Worm (Caenorhabditis elegans) whole organism, L4 larva: ENCODE data around the gene nhr-156.
A peak's percentile ranks its signal among the peaks of the same experiment; 100 is the strongest.

Experiments
- F26F4.8 ChIP-seq: fragments of 200-800 bp; sonication (Bioruptor generic); conservative IDR thresholded peaks from 2 replicates; pipeline ENCODE4 v1.3.6; 2022; ENCODE audit warnings: missing genetic modification characterization, missing compliant biosample characterization
- T26A8.4 ChIP-seq: fragments of 200-800 bp; sonication (Bioruptor generic); IDR thresholded peaks from 2 replicates; pipeline ENCODE4 v1.3.6; 2022; ENCODE audit warnings: missing genetic modification characterization, missing compliant biosample characterization
- Y48G9A.11 ChIP-seq: fragments of 200-800 bp; sonication (Bioruptor generic); IDR thresholded peaks from 2 replicates; pipeline ENCODE4 v1.3.6; 2022; ENCODE audit warnings: missing genetic modification reagents, missing genetic modification characterization, missing compliant biosample characterization
- Y5F2A.4 ChIP-seq: fragments of 200-800 bp; sonication (Bioruptor generic); optimal IDR thresholded peaks from 2 replicates; lab custom pipeline; 2018; ENCODE audit warnings: mild to moderate bottlenecking, missing genetic modification characterization, missing compliant biosample characterization
- Y75B8A.6 ChIP-seq: fragments of 200-800 bp; sonication (Bioruptor generic); IDR thresholded peaks from 2 replicates; pipeline ENCODE4 v1.3.6; 2022; ENCODE audit warnings: missing genetic modification reagents, missing genetic modification characterization, missing compliant biosample characterization
- ZK546.5 ChIP-seq, 2 experiments: sonication (generic microtip); optimal IDR thresholded peaks; 2 replicates each; lab custom pipeline; 2017; ENCODE audit warnings: missing biosample characterization in 2 of 2, missing genetic modification characterization in 2 of 2
- ceh-20 ChIP-seq: fragments of 200-800 bp; sonication (Bioruptor generic); IDR thresholded peaks from 2 replicates; pipeline ENCODE4 v1.3.6; 2022; ENCODE audit warnings: missing genetic modification reagents, missing genetic modification characterization, missing compliant biosample characterization
- ceh-28 ChIP-seq: fragments of 150-350 bp; optimal IDR thresholded peaks from 2 replicates; lab custom pipeline; 2014; ENCODE audit warnings: missing biosample characterization, missing genetic modification reagents, missing genetic modification characterization
- ceh-82 ChIP-seq: sonication (generic microtip); optimal IDR thresholded peaks from 2 replicates; lab custom pipeline; 2017; ENCODE audit warnings: missing biosample characterization, missing genetic modification characterization
- ces-1 ChIP-seq: fragments of 150-350 bp; sonication (generic microtip); optimal IDR thresholded peaks from 4 replicates; lab custom pipeline; 2014; ENCODE audit warnings: missing biosample characterization, missing genetic modification reagents, missing genetic modification characterization
- daf-16 ChIP-seq, 3 experiments: sonication (generic microtip); optimal IDR thresholded peaks; 2 replicates each; lab custom pipeline; 2016 to 2017; ENCODE audit warnings: missing genetic modification characterization in 3 of 3, missing genetic modification reagents in 3 of 3, mild to moderate bottlenecking in 2 of 3, missing compliant biosample characterization in 2 of 3, missing biosample characterization in 1 of 3, moderate library complexity in 1 of 3
- dmd-6 ChIP-seq: fragments of 200-800 bp; sonication (Bioruptor generic); IDR thresholded peaks from 2 replicates; pipeline ENCODE4 v1.3.6; 2022; ENCODE audit warnings: missing genetic modification reagents, missing genetic modification characterization, missing compliant biosample characterization
- duxl-1 ChIP-seq: sonication (generic microtip); optimal IDR thresholded peaks from 2 replicates; lab custom pipeline; 2016; ENCODE audit warnings: mild to moderate bottlenecking, missing genetic modification characterization, moderate library complexity, missing compliant biosample characterization; ENCODE audit not compliant: poor library complexity
- fkh-10 ChIP-seq: fragments of 150-350 bp; optimal IDR thresholded peaks from 2 replicates; lab custom pipeline; 2014; ENCODE audit warnings: missing biosample characterization, missing genetic modification reagents, missing genetic modification characterization
- hlh-11 ChIP-seq: fragments of 200-800 bp; sonication (Bioruptor generic); optimal IDR thresholded peaks from 2 replicates; lab custom pipeline; 2018; ENCODE audit warnings: mild to moderate bottlenecking, missing genetic modification characterization, missing compliant biosample characterization
- hmg-1.1 ChIP-seq: fragments of 200-800 bp; sonication (Bioruptor generic); IDR thresholded peaks from 2 replicates; pipeline ENCODE4 v1.3.6; 2022; ENCODE audit warnings: missing genetic modification reagents, missing genetic modification characterization, missing compliant biosample characterization
- jun-1 ChIP-seq: fragments of 150-350 bp; optimal IDR thresholded peaks from 2 replicates; lab custom pipeline; 2014; ENCODE audit warnings: missing biosample characterization, missing genetic modification reagents, missing genetic modification characterization
- lin-29 ChIP-seq: fragments of 200-800 bp; sonication (Bioruptor generic); IDR thresholded peaks from 2 replicates; pipeline ENCODE4 v1.3.6; 2022; ENCODE audit warnings: missing genetic modification reagents, missing genetic modification characterization, missing compliant biosample characterization
- lin-38 ChIP-seq: fragments of 200-800 bp; sonication (Bioruptor generic); IDR thresholded peaks from 2 replicates; pipeline ENCODE4 v1.3.6; 2022; ENCODE audit warnings: missing genetic modification reagents, missing genetic modification characterization, missing compliant biosample characterization
- lin-39 ChIP-seq: fragments of 150-350 bp; optimal IDR thresholded peaks from 2 replicates; lab custom pipeline; 2014; ENCODE audit warnings: missing biosample characterization, missing genetic modification reagents, missing genetic modification characterization
- lir-3 ChIP-seq: sonication (generic microtip); optimal IDR thresholded peaks from 2 replicates; lab custom pipeline; 2016; ENCODE audit warnings: mild to moderate bottlenecking, missing genetic modification characterization, missing compliant biosample characterization
- madf-5 ChIP-seq, 2 experiments: fragments of 200-800 bp; sonication (Bioruptor generic); IDR thresholded peaks; 2 replicates each; pipeline ENCODE4 v1.3.6; 2022; ENCODE audit warnings: missing compliant biosample characterization in 2 of 2, missing genetic modification characterization in 2 of 2
- mdl-1 ChIP-seq, 2 experiments: fragments of 150-350 bp in 1 of 2; sonication (generic microtip) in 1 of 2; optimal IDR thresholded peaks; 2 replicates each; lab custom pipeline; 2014 to 2017; ENCODE audit warnings: missing biosample characterization in 2 of 2, missing genetic modification characterization in 2 of 2
- mxl-3 ChIP-seq: fragments of 200-800 bp; sonication (Bioruptor generic); optimal IDR thresholded peaks from 2 replicates; lab custom pipeline; 2018; ENCODE audit warnings: mild to moderate bottlenecking, missing genetic modification characterization, missing compliant biosample characterization
- nhr-11 ChIP-seq: fragments of 150-350 bp; optimal IDR thresholded peaks from 2 replicates; lab custom pipeline; 2014; ENCODE audit warnings: missing biosample characterization, missing genetic modification characterization
- nhr-237 ChIP-seq: sonication (generic microtip); optimal IDR thresholded peaks from 2 replicates; lab custom pipeline; 2017; ENCODE audit warnings: missing biosample characterization, missing genetic modification characterization
- nhr-25 ChIP-seq: sonication (generic microtip); optimal IDR thresholded peaks from 2 replicates; lab custom pipeline; 2017; ENCODE audit warnings: missing genetic modification characterization, mild to moderate bottlenecking, missing compliant biosample characterization, antibody characterized with exemption, moderate library complexity, borderline replicate concordance; ENCODE audit not compliant: insufficient read depth
- nhr-28 ChIP-seq: fragments of 150-350 bp; optimal IDR thresholded peaks from 2 replicates; lab custom pipeline; 2014; ENCODE audit warnings: missing biosample characterization, missing genetic modification characterization
- nhr-41 ChIP-seq: fragments of 200-800 bp; sonication (Bioruptor generic); IDR thresholded peaks from 2 replicates; pipeline ENCODE4 v1.3.6; 2022; ENCODE audit warnings: missing genetic modification reagents, missing genetic modification characterization, missing compliant biosample characterization
- nhr-48 ChIP-seq: sonication (generic microtip); optimal IDR thresholded peaks from 2 replicates; lab custom pipeline; 2016; ENCODE audit warnings: mild to moderate bottlenecking, missing genetic modification characterization, missing compliant biosample characterization
- nhr-6 ChIP-seq: fragments of 150-350 bp; optimal IDR thresholded peaks from 2 replicates; lab custom pipeline; 2014; ENCODE audit warnings: missing biosample characterization, missing genetic modification characterization
- nhr-77 ChIP-seq: fragments of 150-350 bp; optimal IDR thresholded peaks from 2 replicates; lab custom pipeline; 2014; ENCODE audit warnings: missing biosample characterization, missing genetic modification characterization
- pha-4 ChIP-seq, 2 experiments: fragments of 150-350 bp in 1 of 2; fragments of 200-800 bp in 1 of 2; sonication (Bioruptor generic) in 1 of 2; IDR thresholded peaks in 1 of 2; optimal IDR thresholded peaks in 1 of 2; 2 replicates each; pipeline versions ENCODE4 v1.3.6 to Lab custom; 2014 to 2022; ENCODE audit warnings: missing genetic modification characterization in 2 of 2, missing genetic modification reagents in 2 of 2, missing biosample characterization in 1 of 2, missing compliant biosample characterization in 1 of 2
- php-3 ChIP-seq: fragments of 200-800 bp; sonication (Bioruptor generic); IDR thresholded peaks from 2 replicates; pipeline ENCODE4 v1.3.6; 2022; ENCODE audit warnings: missing genetic modification reagents, missing genetic modification characterization, missing compliant biosample characterization
- set-16 ChIP-seq: fragments of 200-800 bp; sonication (Bioruptor generic); IDR thresholded peaks from 2 replicates; pipeline ENCODE4 v1.3.6; 2022; ENCODE audit warnings: missing genetic modification reagents, missing genetic modification characterization, missing compliant biosample characterization
- skn-1 ChIP-seq: fragments of 150-350 bp; optimal IDR thresholded peaks from 2 replicates; lab custom pipeline; 2014; ENCODE audit warnings: missing biosample characterization, missing genetic modification characterization
- spr-3 ChIP-seq: fragments of 200-800 bp; sonication (Bioruptor generic); optimal IDR thresholded peaks from 2 replicates; lab custom pipeline; 2018; ENCODE audit warnings: mild to moderate bottlenecking, missing genetic modification characterization, missing compliant biosample characterization
- unc-62 ChIP-seq, 3 experiments: fragments of 150-350 bp in 1 of 3; sonication (generic microtip); optimal IDR thresholded peaks in 2 of 3; peaks in 1 of 3; 1 replicate in 1 of 3; 2 replicates in 2 of 3; lab custom pipeline; 2014 to 2017; ENCODE audit warnings: missing biosample characterization in 3 of 3, missing genetic modification characterization in 3 of 3, missing genetic modification reagents in 3 of 3, missing genotype in 1 of 3
- zfp-3 ChIP-seq: fragments of 200-800 bp; sonication (Bioruptor generic); conservative IDR thresholded peaks from 2 replicates; pipeline ENCODE4 v1.3.6; 2022; ENCODE audit warnings: missing genetic modification reagents, missing genetic modification characterization, missing compliant biosample characterization

The nhr-156 gene

ce11 chrV:3919289-3919688 lies 13.4 kb downstream of the nhr-156 start, which contains the start of gene srx-66:
TSS of gene srx-66 (plus strand) at chrV:3919589.
- TF ChIP-seq hmg-1.1 (GFP tag; lab: Robert Waterston, UW): no peak
- TF ChIP-seq ZK546.5 (tag; optimal IDR thresholded peaks at IDR 0.05; lab: Kevin White, UChicago): no peak
- TF ChIP-seq lin-38 (GFP tag; lab: Robert Waterston, UW): no peak
- no peak for TF ChIP-seq unc-62 (GFP tag; optimal IDR thresholded peaks at IDR 0.05 in 1 of 2; lab: Kevin White, UChicago)
- no peak for TF ChIP-seq unc-62 (tag; optimal IDR thresholded peaks at IDR 0.05; lab: Kevin White, UChicago)
- TF ChIP-seq nhr-77: no peak
- no peak for TF ChIP-seq ceh-20
- no peak for TF ChIP-seq Y48G9A.11 (GFP tag; lab: Robert Waterston, UW)
- no peak for TF ChIP-seq spr-3 (GFP tag; lab: Kevin White, UChicago)
- TF ChIP-seq duxl-1 (tag; lab: Kevin White, UChicago): no peak
- no peak for TF ChIP-seq daf-16 (GFP tag; optimal IDR thresholded peaks at IDR 0.05; lab: Kevin White, UChicago)
- no peak for TF ChIP-seq daf-16 (tag; optimal IDR thresholded peaks at IDR 0.05; lab: Kevin White, UChicago)
- no peak for TF ChIP-seq skn-1
- TF ChIP-seq lin-39 (tag; lab: Kevin White, UChicago): no peak
- no peak for TF ChIP-seq jun-1 (tag; lab: Kevin White, UChicago)
- no peak for TF ChIP-seq ceh-28 (tag; lab: Kevin White, UChicago)
- no peak for TF ChIP-seq nhr-28 (tag; lab: Kevin White, UChicago)
- no peak for TF ChIP-seq pha-4 (GFP tag; IDR thresholded peaks at IDR 0.05; lab: Robert Waterston, UW)
- no peak for TF ChIP-seq pha-4 (tag; optimal IDR thresholded peaks at IDR 0.05; lab: Kevin White, UChicago)
- no peak for TF ChIP-seq nhr-48 (tag; lab: Kevin White, UChicago)
- no peak for TF ChIP-seq set-16
- no peak for TF ChIP-seq zfp-3 (GFP tag; lab: Robert Waterston, UW)
- TF ChIP-seq, all 104 proteins: peak for 0

ce11 chrV:3921635-3922034 lies 15.7 kb downstream of the nhr-156 start, which contains the start of gene srx-65:
TSS of gene srx-65 (plus strand) at chrV:3921935.
- TF ChIP-seq T26A8.4: no peak
- no peak for TF ChIP-seq F26F4.8 (GFP tag; lab: Robert Waterston, UW)

- TF ChIP-seq unc-62 (GFP tag; optimal IDR thresholded peaks at IDR 0.05 in 1 of 2; lab: Kevin White, UChicago): peak in 1 of 2 experiments; percentile 97
- no peak for TF ChIP-seq unc-62 (tag; optimal IDR thresholded peaks at IDR 0.05; lab: Kevin White, UChicago)
- TF ChIP-seq ces-1 (GFP tag; lab: Kevin White, UChicago): no peak
- no peak for TF ChIP-seq lin-39 (tag; lab: Kevin White, UChicago)
These were observed 16.6 kb downstream of the nhr-156 start for ce11 chrV:3922547-3922946.

DNA sequence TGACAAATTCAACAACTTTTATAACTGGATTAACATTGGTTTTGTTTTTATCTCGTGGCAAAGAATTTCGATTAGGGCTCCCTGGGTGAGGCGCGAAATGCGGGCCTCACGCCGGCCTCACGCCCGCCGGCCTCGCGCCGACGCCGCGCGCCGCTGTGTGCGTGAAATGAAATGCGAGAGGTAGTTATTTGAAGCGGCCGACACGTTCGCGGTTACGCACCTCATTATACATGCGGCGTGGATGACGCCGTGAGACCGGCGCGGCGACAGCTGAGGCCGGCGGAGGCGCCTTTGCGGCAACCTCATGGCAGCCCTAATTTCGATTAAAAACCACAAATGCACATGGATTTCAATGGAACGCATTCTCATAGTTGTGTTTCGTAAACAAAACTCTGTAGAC lies 21.6 kb downstream of the nhr-156 start:
- peak; percentile 92 for TF ChIP-seq set-16
- 0 out of 4 replicates have a peak, but pooled peaks of 1 of the 2 experiments have one; percentile 8 for TF ChIP-seq madf-5 (GFP tag; IDR thresholded peaks at IDR 0.05; lab: Robert Waterston, UW)
- TF ChIP-seq fkh-10 (GFP tag; lab: Kevin White, UChicago): no peak

DNA sequence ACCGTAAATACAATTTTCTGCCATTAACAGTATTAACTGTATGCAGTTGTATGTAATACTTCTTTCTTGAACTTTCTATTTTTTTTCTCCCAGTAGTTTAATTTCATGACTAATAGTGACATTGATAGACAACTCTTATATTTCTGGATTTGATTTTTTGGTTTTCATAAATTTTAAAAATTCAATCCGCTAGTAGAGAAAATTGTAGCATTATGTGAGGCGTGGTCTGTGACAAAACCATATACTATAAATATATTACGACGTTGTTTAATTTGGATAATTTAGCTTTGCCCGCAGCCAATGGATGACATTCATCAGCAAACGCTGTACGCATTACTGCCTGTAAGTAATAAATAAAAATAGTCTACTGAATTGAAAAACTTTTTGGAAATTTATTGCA lies 23.2 kb downstream of the nhr-156 start, which contains the start of gene srx-64:
Gene srx-64 (plus strand): TSS at position 301 of the 400 bp plus-strand sequence.
- no peak for TF ChIP-seq php-3
- no peak for TF ChIP-seq lin-29 (GFP tag; lab: Robert Waterston, UW)

- TF ChIP-seq hlh-11 (tag; lab: Kevin White, UChicago) (no peak), nhr-25 (no peak), pha-4 (GFP tag; IDR thresholded peaks at IDR 0.05; lab: Robert Waterston, UW) (no peak), pha-4 (tag; optimal IDR thresholded peaks at IDR 0.05; lab: Kevin White, UChicago) (no peak), lin-29 (GFP tag; lab: Robert Waterston, UW) (no peak), nhr-11 (tag; lab: Kevin White, UChicago) (no peak), nhr-48 (tag; lab: Kevin White, UChicago) (no peak), ceh-82 (tag; lab: Kevin White, UChicago) (no peak), ces-1 (GFP tag; lab: Kevin White, UChicago) (no peak), Y5F2A.4 (no peak), mdl-1 (tag; optimal IDR thresholded peaks at IDR 0.05; lab: Kevin White, UChicago) (no peak), nhr-237 (tag; lab: Kevin White, UChicago) (no peak), Y75B8A.6 (GFP tag; lab: Robert Waterston, UW) (no peak), nhr-6 (tag; lab: Kevin White, UChicago) (no peak), mxl-3 (GFP tag; lab: Kevin White, UChicago) (no peak), nhr-41 (no peak), lir-3 (no peak), dmd-6 (GFP tag; lab: Robert Waterston, UW) (no peak), zfp-3 (GFP tag; lab: Robert Waterston, UW) (no peak)
These were observed 25.4 kb downstream of the nhr-156 start, which contains the start of gene srx-63 for ce11 chrV:3931326-3931725. TSS of gene srx-63 (plus strand) at chrV:3931626.
